Fruit fly (Drosophila melanogaster): Measurements from ENCODE around the gene CG34263.

- TF ChIP-seq Hr39 (GFP tag; optimal IDR thresholded peaks at IDR 0.05) (no peak), CG1621 (tag; optimal IDR thresholded peaks at IDR 0.05) (no peak), Blimp-1 (GFP tag; optimal IDR thresholded peaks at IDR 0.05) (no peak), salr (GFP tag; optimal IDR thresholded peaks at IDR 0.05) (no peak), topi (GFP tag; optimal IDR thresholded peaks at IDR 0.05) (no peak), CG6808 (GFP tag; optimal IDR thresholded peaks at IDR 0.05) (no peak), spab (GFP tag; optimal IDR thresholded peaks at IDR 0.05) (no peak), Hr38 (GFP tag; optimal IDR thresholded peaks at IDR 0.05) (no peak), Sox102F (GFP tag; optimal IDR thresholded peaks at IDR 0.05) (no peak), Sox15 (GFP tag; optimal IDR thresholded peaks at IDR 0.05) (no peak)
Observed at dm6 chr3L:246644-247199, 19.0 kb downstream of the CG34263 start.

All from whole organism, prepupa.